Fruit fly (Drosophila melanogaster) whole organism, embryonic: ENCODE results near the gene GstD11.

ENCODE experiments used
- Awh ChIP-seq: fragments of 200-800 bp; sonication (Bioruptor generic); IDR thresholded peaks from 2 replicates; pipeline ENCODE4, ENCODE4 v1.3.6; 2022; ENCODE audit warnings: missing biosample characterization, missing genetic modification characterization
- Bgb ChIP-seq: fragments of 200-800 bp; sonication (Bioruptor generic); IDR thresholded peaks from 2 replicates; pipeline ENCODE4 v1.3.6; 2022; ENCODE audit warnings: missing biosample characterization, missing genetic modification characterization; ENCODE audit not compliant: partially characterized antibody
- CG10267 ChIP-seq: fragments of 200-800 bp; sonication (Bioruptor generic); optimal IDR thresholded peaks from 2 replicates; lab custom pipeline; 2018; ENCODE audit warnings: missing biosample characterization, mild to moderate bottlenecking, missing genetic modification characterization, moderate library complexity
- CG10543 ChIP-seq: fragments of 200-800 bp; sonication (Bioruptor generic); optimal IDR thresholded peaks from 3 replicates; lab custom pipeline; 2017; ENCODE audit warnings: missing biosample characterization, mild to moderate bottlenecking, missing genetic modification characterization, moderate library complexity
- CG11247 ChIP-seq: fragments of 200-800 bp; sonication (Bioruptor generic); IDR thresholded peaks from 2 replicates; pipeline ENCODE4 v1.3.6; 2022; ENCODE audit warnings: missing biosample characterization, missing genetic modification characterization
- CG14710 ChIP-seq: fragments of 200-800 bp; sonication (Bioruptor generic); optimal IDR thresholded peaks from 3 replicates; lab custom pipeline; 2019; ENCODE audit warnings: missing biosample characterization, mild to moderate bottlenecking, missing genetic modification characterization, moderate library complexity
- CG1602 ChIP-seq: fragments of 200-800 bp; sonication (Bioruptor generic); optimal IDR thresholded peaks from 3 replicates; lab custom pipeline; 2016; ENCODE audit warnings: missing biosample characterization, missing genetic modification characterization
- CG18599 ChIP-seq: fragments of 200-800 bp; sonication (Bioruptor generic); optimal IDR thresholded peaks from 3 replicates; lab custom pipeline; 2017; ENCODE audit warnings: missing biosample characterization, missing genetic modification characterization, mild to moderate bottlenecking, moderate library complexity, missing genetic modification reagents
- CG2199 ChIP-seq: fragments of 200-800 bp; sonication (Bioruptor generic); IDR thresholded peaks from 3 replicates; pipeline ENCODE4 v1.3.6; 2022; ENCODE audit warnings: missing biosample characterization, missing genetic modification characterization
- CG3065 ChIP-seq: fragments of 200-800 bp; sonication (Bioruptor generic); optimal IDR thresholded peaks from 2 replicates; lab custom pipeline; 2016; ENCODE audit warnings: missing biosample characterization, missing genetic modification characterization
- CG31388 ChIP-seq: fragments of 200-800 bp; sonication (Bioruptor generic); optimal IDR thresholded peaks from 2 replicates; lab custom pipeline; 2016; ENCODE audit warnings: missing biosample characterization, missing genetic modification characterization
- CG31441 ChIP-seq: fragments of 200-800 bp; sonication (Bioruptor generic); IDR thresholded peaks from 2 replicates; pipeline ENCODE4 v1.3.6; 2022; ENCODE audit warnings: missing biosample characterization, missing genetic modification characterization
- CG42726 ChIP-seq: fragments of 200-800 bp; sonication (Bioruptor generic); IDR thresholded peaks from 2 replicates; pipeline ENCODE4 v1.3.6; 2022; ENCODE audit warnings: missing biosample characterization, missing genetic modification characterization; ENCODE audit not compliant: partially characterized antibody
- CG4282 ChIP-seq: fragments of 200-800 bp; sonication (Bioruptor generic); optimal IDR thresholded peaks from 2 replicates; lab custom pipeline; 2016; ENCODE audit warnings: missing biosample characterization, missing genetic modification characterization
- CG6175 ChIP-seq: fragments of 200-800 bp; sonication (Bioruptor generic); IDR thresholded peaks from 3 replicates; pipeline ENCODE4 v1.3.6; 2022; ENCODE audit warnings: missing biosample characterization, missing genetic modification characterization
- CG6654 ChIP-seq: fragments of 200-800 bp; sonication (Bioruptor generic); optimal IDR thresholded peaks from 2 replicates; lab custom pipeline; 2017; ENCODE audit warnings: missing biosample characterization, mild to moderate bottlenecking, missing genetic modification characterization
- CG6813 ChIP-seq: fragments of 200-800 bp; sonication (Bioruptor generic); optimal IDR thresholded peaks from 2 replicates; lab custom pipeline; 2017; ENCODE audit warnings: missing biosample characterization, missing genetic modification characterization, mild to moderate bottlenecking, moderate library complexity, missing genetic modification reagents
- CG7745 ChIP-seq: fragments of 200-800 bp; sonication (Bioruptor generic); optimal IDR thresholded peaks from 2 replicates; lab custom pipeline; 2018; ENCODE audit warnings: missing biosample characterization, mild to moderate bottlenecking, missing genetic modification characterization, moderate library complexity
- CG8765 ChIP-seq: fragments of 200-800 bp; sonication (Bioruptor generic); IDR thresholded peaks from 2 replicates; pipeline ENCODE4 v1.3.6; 2022; ENCODE audit warnings: missing biosample characterization, missing genetic modification characterization
- Dip3 ChIP-seq: fragments of 200-800 bp; sonication (Bioruptor generic); optimal IDR thresholded peaks from 3 replicates; lab custom pipeline; 2016; ENCODE audit warnings: missing biosample characterization, missing genetic modification characterization
- Dref ChIP-seq: fragments of 200-800 bp; sonication (Bioruptor generic); IDR thresholded peaks from 2 replicates; pipeline ENCODE4 v1.3.6; 2022; ENCODE audit warnings: missing biosample characterization, missing genetic modification characterization
- HLHmδ ChIP-seq: fragments of 200-800 bp; sonication (Bioruptor generic); optimal IDR thresholded peaks from 2 replicates; lab custom pipeline; 2018; ENCODE audit warnings: missing biosample characterization, mild to moderate bottlenecking, missing genetic modification characterization, moderate library complexity
- Hr78 ChIP-seq, 2 experiments: fragments of 200-800 bp in 1 of 2; fragments of >200 bp in 1 of 2; sonication (Bioruptor generic) in 1 of 2; optimal IDR thresholded peaks; 2 replicates each; lab custom pipeline; 2017 to 2019; ENCODE audit warnings: missing biosample characterization in 2 of 2, missing genetic modification characterization in 2 of 2, mild to moderate bottlenecking in 1 of 2, moderate library complexity in 1 of 2
- Mrtf ChIP-seq: fragments of 200-800 bp; sonication (Bioruptor generic); IDR thresholded peaks from 3 replicates; pipeline ENCODE4 v1.3.6; 2022; ENCODE audit warnings: missing biosample characterization, missing genetic modification characterization
- Opbp ChIP-seq: fragments of 200-800 bp; sonication (Bioruptor generic); IDR thresholded peaks from 3 replicates; pipeline ENCODE4 v1.3.6; 2022; ENCODE audit warnings: missing biosample characterization, missing genetic modification characterization; ENCODE audit not compliant: partially characterized antibody
- PHDP ChIP-seq: fragments of 200-800 bp; sonication (Bioruptor generic); optimal IDR thresholded peaks from 3 replicates; lab custom pipeline; 2018; ENCODE audit warnings: missing biosample characterization, mild to moderate bottlenecking, missing genetic modification characterization, moderate library complexity
- ash1 ChIP-seq: fragments of 200-800 bp; sonication (Bioruptor generic); optimal IDR thresholded peaks from 2 replicates; lab custom pipeline; 2018; ENCODE audit warnings: missing biosample characterization, mild to moderate bottlenecking, missing genetic modification characterization
- az2 ChIP-seq: fragments of 200-800 bp; sonication (Bioruptor generic); optimal IDR thresholded peaks from 3 replicates; lab custom pipeline; 2016; ENCODE audit warnings: missing biosample characterization, missing genetic modification characterization
- bbx ChIP-seq: fragments of 200-800 bp; sonication (Bioruptor generic); IDR thresholded peaks from 2 replicates; pipeline ENCODE4 v1.3.6; 2022; ENCODE audit warnings: missing biosample characterization, missing genetic modification characterization; ENCODE audit not compliant: partially characterized antibody
- cas ChIP-seq: fragments of 200-800 bp; sonication (Bioruptor generic); IDR thresholded peaks from 2 replicates; pipeline ENCODE4 v1.3.6; 2022; ENCODE audit warnings: missing biosample characterization, missing genetic modification characterization
- ewg ChIP-seq: fragments of 200-800 bp; sonication (Bioruptor generic); optimal IDR thresholded peaks from 3 replicates; lab custom pipeline; 2017; ENCODE audit warnings: mild to moderate bottlenecking, missing biosample characterization, missing genetic modification reagents, missing genetic modification characterization
- exex ChIP-seq: fragments of 200-800 bp; sonication (Bioruptor generic); optimal IDR thresholded peaks from 4 replicates; lab custom pipeline; 2018; ENCODE audit warnings: missing biosample characterization, mild to moderate bottlenecking, missing genetic modification characterization, moderate library complexity
- fd102C ChIP-seq: fragments of 200-800 bp; sonication (Bioruptor generic); optimal IDR thresholded peaks from 2 replicates; lab custom pipeline; 2018; ENCODE audit warnings: missing biosample characterization, mild to moderate bottlenecking, missing genetic modification characterization, moderate library complexity
- fd96Cb ChIP-seq: fragments of 200-800 bp; sonication (Bioruptor generic); optimal IDR thresholded peaks from 2 replicates; lab custom pipeline; 2018; ENCODE audit warnings: missing biosample characterization, mild to moderate bottlenecking, missing genetic modification characterization, moderate library complexity
- gcm ChIP-seq: fragments of 200-800 bp; sonication (Bioruptor generic); optimal IDR thresholded peaks from 2 replicates; lab custom pipeline; 2019; ENCODE audit warnings: missing biosample characterization, mild to moderate bottlenecking, missing genetic modification characterization, moderate library complexity
- grau ChIP-seq: fragments of 200-800 bp; optimal IDR thresholded peaks from 3 replicates; lab custom pipeline; 2019; ENCODE audit warnings: missing biosample characterization, mild to moderate bottlenecking, missing genetic modification characterization, moderate library complexity
- gsb-n ChIP-seq: fragments of 200-800 bp; sonication (Bioruptor generic); optimal IDR thresholded peaks from 3 replicates; lab custom pipeline; 2018; ENCODE audit warnings: missing biosample characterization, mild to moderate bottlenecking, missing genetic modification characterization
- jumu ChIP-seq: fragments of 200-800 bp; sonication (Bioruptor generic); optimal IDR thresholded peaks from 3 replicates; lab custom pipeline; 2016; ENCODE audit warnings: missing biosample characterization, missing genetic modification characterization
- kni ChIP-seq: fragments of 200-800 bp; sonication (Bioruptor generic); optimal IDR thresholded peaks from 3 replicates; lab custom pipeline; 2017; ENCODE audit warnings: mild to moderate bottlenecking, missing biosample characterization, missing genetic modification reagents, missing genetic modification characterization
- onecut ChIP-seq: fragments of 200-800 bp; sonication (Bioruptor generic); IDR thresholded peaks from 2 replicates; pipeline ENCODE4 v1.3.6; 2022; ENCODE audit warnings: missing biosample characterization, missing genetic modification characterization
- peb ChIP-seq: fragments of 200-800 bp; sonication (Bioruptor generic); IDR thresholded peaks from 2 replicates; pipeline ENCODE4 v1.3.6; 2022; ENCODE audit warnings: missing biosample characterization, missing genetic modification characterization
- pho ChIP-seq: fragments of 200-800 bp; sonication (Bioruptor generic); optimal IDR thresholded peaks from 2 replicates; lab custom pipeline; 2016; ENCODE audit warnings: missing biosample characterization, missing genetic modification characterization
- psq ChIP-seq: fragments of 200-800 bp; sonication (Bioruptor generic); optimal IDR thresholded peaks from 2 replicates; lab custom pipeline; 2017; ENCODE audit warnings: missing biosample characterization, missing genetic modification characterization
- ranshi ChIP-seq: fragments of 200-800 bp; sonication (Bioruptor generic); IDR thresholded peaks from 2 replicates; pipeline ENCODE4 v1.3.6; 2022; ENCODE audit warnings: missing biosample characterization, missing genetic modification characterization
- so ChIP-seq: fragments of 200-800 bp; sonication (Bioruptor generic); IDR thresholded peaks from 3 replicates; pipeline ENCODE4 v1.3.6; 2022; ENCODE audit warnings: missing biosample characterization, missing genetic modification characterization
- trh ChIP-seq: fragments of 200-800 bp; sonication (Bioruptor generic); optimal IDR thresholded peaks from 2 replicates; lab custom pipeline; 2016; ENCODE audit warnings: missing biosample characterization, missing genetic modification characterization
- vfl ChIP-seq: fragments of 200-800 bp; sonication (Bioruptor generic); optimal IDR thresholded peaks from 2 replicates; lab custom pipeline; 2016; ENCODE audit warnings: missing biosample characterization, missing genetic modification characterization
- zen ChIP-seq: fragments of 200-800 bp; sonication (Bioruptor generic); optimal IDR thresholded peaks from 3 replicates; lab custom pipeline; 2018; ENCODE audit warnings: missing biosample characterization, mild to moderate bottlenecking, missing genetic modification characterization, moderate library complexity
- zfh1 ChIP-seq: fragments of 200-800 bp; sonication (Bioruptor generic); IDR thresholded peaks from 3 replicates; pipeline ENCODE4 v1.3.6; 2022; ENCODE audit warnings: missing biosample characterization, missing genetic modification characterization

The GstD11 gene

DNA sequence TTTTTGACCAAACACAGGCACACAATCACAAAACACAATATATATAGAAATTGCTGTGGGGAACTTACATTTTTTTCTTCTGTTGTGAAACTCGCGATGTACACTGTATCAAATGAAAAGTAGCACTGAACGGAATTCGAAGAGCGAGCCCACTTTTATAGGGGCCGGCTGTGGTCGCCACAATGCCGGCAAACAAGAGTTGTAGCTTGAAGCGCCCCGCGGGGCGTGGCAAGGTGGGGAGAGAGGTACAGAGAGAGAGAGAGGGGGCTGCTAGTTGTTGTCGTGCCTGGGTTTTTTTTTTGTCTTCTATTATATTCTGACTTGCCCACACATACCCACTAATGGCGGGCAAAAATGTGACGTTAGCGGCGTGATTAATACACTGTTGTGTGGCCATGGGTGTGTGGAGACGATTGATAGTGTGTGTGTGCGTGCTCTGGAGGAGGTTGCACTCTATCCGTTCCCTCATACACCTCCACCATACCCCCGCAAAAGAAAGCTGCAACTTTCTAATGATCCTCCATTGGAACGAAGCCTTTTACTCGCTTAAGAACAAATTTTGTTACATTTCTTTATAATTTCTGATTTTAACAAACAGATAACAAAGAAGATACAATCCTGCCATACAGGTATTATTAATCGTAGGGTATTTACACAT, 13.9 kb upstream of the GstD11 start, which contains the start of gene GstD1 (continued):
- TF ChIP-seq PHDP: peak; percentile 14
- no peak for TF ChIP-seq CG7745 (tag; lab: Kevin White, UChicago)
- peak; percentile 46 for TF ChIP-seq grau (tag; lab: Kevin White, UChicago)
- TF ChIP-seq Dref (GFP tag; lab: Robert Waterston, UW): no peak
- peak; percentile 35; the same call in 2 of the 3 replicates for TF ChIP-seq Opbp (GFP tag; lab: Robert Waterston, UW)
- TF ChIP-seq gcm (GFP tag; lab: Kevin White, UChicago): peak; percentile 33
- TF ChIP-seq so (GFP tag; lab: Robert Waterston, UW): no peak; the same call in 2 of the 3 replicates
- peak; percentile 18 for TF ChIP-seq exex
- TF ChIP-seq CG42726 (GFP tag; lab: Robert Waterston, UW): peak; percentile 45; the same call in 1 of the 2 replicates
- no peak for TF ChIP-seq CG1602 (GFP tag; lab: Kevin White, UChicago)
- TF ChIP-seq kni: peak; percentile 39
- peak; percentile 87; the same call in 1 of the 2 replicates for TF ChIP-seq CG8765 (GFP tag; lab: Robert Waterston, UW)
- no peak for TF ChIP-seq peb (GFP tag; lab: Robert Waterston, UW)
- TF ChIP-seq gsb-n (tag; lab: Kevin White, UChicago): no peak
- TF ChIP-seq jumu (GFP tag; lab: Kevin White, UChicago): peak; percentile 39
- TF ChIP-seq fd96Cb (tag; lab: Kevin White, UChicago): peak; percentile 54
- peak; percentile 19 for TF ChIP-seq pho (GFP tag; lab: Kevin White, UChicago)
- TF ChIP-seq trh (GFP tag; lab: Kevin White, UChicago): no peak
- no peak for TF ChIP-seq Mrtf (GFP tag; lab: Robert Waterston, UW)
- no peak for TF ChIP-seq CG31388 (GFP tag; lab: Kevin White, UChicago)
- peak; percentile 3 for TF ChIP-seq CG4282 (GFP tag; lab: Kevin White, UChicago)
- peak; percentile 43; the same call in 1 of the 2 replicates for TF ChIP-seq CG11247 (GFP tag; lab: Robert Waterston, UW)
- TF ChIP-seq CG10543 (GFP tag; lab: Kevin White, UChicago): peak; percentile 89
- no peak for TF ChIP-seq CG14710 (tag; lab: Kevin White, UChicago)
- TF ChIP-seq ranshi (GFP tag; lab: Robert Waterston, UW): no peak; the same call in 1 of the 2 replicates
- TF ChIP-seq zfh1 (GFP tag; lab: Robert Waterston, UW): no peak
- TF ChIP-seq cas (GFP tag; lab: Robert Waterston, UW): 0 out of 2 replicates have a peak, but pooled peaks have one; percentile 27
- peak in 1 of 2 experiments; percentile 23 for TF ChIP-seq Hr78 (GFP tag; optimal IDR thresholded peaks at IDR 0.05; lab: Kevin White, UChicago)
- peak; percentile 32 for TF ChIP-seq CG10267 (tag; lab: Kevin White, UChicago)
- TF ChIP-seq zen (tag; lab: Kevin White, UChicago): no peak
- TF ChIP-seq psq (GFP tag; lab: Kevin White, UChicago): no peak
- TF ChIP-seq CG6654: peak; percentile 34
- TF ChIP-seq HLHmδ: no peak
- no peak for TF ChIP-seq CG6813 (GFP tag; lab: Kevin White, UChicago)
- peak; percentile 90; the same call in 2 of the 3 replicates for TF ChIP-seq CG2199
- peak; percentile 58 for TF ChIP-seq Dip3 (GFP tag; lab: Kevin White, UChicago)
- no peak for TF ChIP-seq fd102C
- TF ChIP-seq Awh (GFP tag; lab: Robert Waterston, UW): no peak
- TF ChIP-seq Bgb: peak; percentile 63
- peak; percentile 86 for TF ChIP-seq CG3065 (GFP tag; lab: Kevin White, UChicago)
- TF ChIP-seq ash1 (GFP tag; lab: Kevin White, UChicago): no peak
- no peak for TF ChIP-seq CG31441
- TF ChIP-seq CG18599 (GFP tag; lab: Kevin White, UChicago): peak; percentile 56
- peak; percentile 7; the same call in 1 of the 2 replicates for TF ChIP-seq onecut
- TF ChIP-seq ewg: peak; percentile 21
- no peak for TF ChIP-seq az2
- no peak for TF ChIP-seq vfl (GFP tag; lab: Kevin White, UChicago)
- 0 out of 2 replicates have a peak, but pooled peaks have one; percentile 28 for TF ChIP-seq bbx (GFP tag; lab: Robert Waterston, UW)
- peak; percentile 92 for TF ChIP-seq CG6175
